Worm (Caenorhabditis elegans) whole organism, mixed stage, embryonic: ENCODE measurements around the gene C13C4.7.

Experiments used
- M03D4.4 ChIP-seq: sonication (generic microtip); optimal IDR thresholded peaks from 2 replicates; lab custom pipeline; 2017; ENCODE audit warnings: mild to moderate bottlenecking, missing genetic modification characterization, missing compliant biosample characterization
- bed-3 ChIP-seq: fragments of 200-800 bp; sonication (Bioruptor generic); optimal IDR thresholded peaks from 3 replicates; lab custom pipeline; 2018; ENCODE audit warnings: mild to moderate bottlenecking, missing genetic modification characterization, moderate library complexity, missing compliant biosample characterization
- blmp-1 ChIP-seq: fragments of 150-350 bp; optimal IDR thresholded peaks from 2 replicates; lab custom pipeline; 2014; ENCODE audit warnings: missing biosample characterization, missing genetic modification characterization
- ceh-39 ChIP-seq: fragments of 150-350 bp; optimal IDR thresholded peaks from 2 replicates; lab custom pipeline; 2014; ENCODE audit warnings: missing biosample characterization, missing genetic modification characterization
- ceh-43 ChIP-seq: fragments of 200-800 bp; sonication (Bioruptor generic); optimal IDR thresholded peaks from 2 replicates; lab custom pipeline; 2018; ENCODE audit warnings: mild to moderate bottlenecking, missing genetic modification characterization, moderate library complexity, missing compliant biosample characterization
- ceh-83 ChIP-seq: fragments of 200-800 bp; sonication (Bioruptor generic); optimal IDR thresholded peaks from 2 replicates; lab custom pipeline; 2018; ENCODE audit warnings: mild to moderate bottlenecking, missing genetic modification characterization, missing compliant biosample characterization
- cnd-1 ChIP-seq: fragments of 200-800 bp; sonication (Bioruptor generic); optimal IDR thresholded peaks from 2 replicates; lab custom pipeline; 2018; ENCODE audit warnings: mild to moderate bottlenecking, missing genetic modification characterization, missing compliant biosample characterization
- drap-1 ChIP-seq: fragments of 200-800 bp; sonication (Bioruptor generic); optimal IDR thresholded peaks from 3 replicates; lab custom pipeline; 2018; ENCODE audit warnings: mild to moderate bottlenecking, missing genetic modification characterization, missing compliant biosample characterization
- elt-3 ChIP-seq: fragments of 150-350 bp; optimal IDR thresholded peaks from 2 replicates; lab custom pipeline; 2014; ENCODE audit warnings: missing biosample characterization, missing genetic modification characterization
- flh-1 ChIP-seq: fragments of 200-800 bp; sonication (Bioruptor generic); optimal IDR thresholded peaks from 2 replicates; lab custom pipeline; 2018; ENCODE audit warnings: mild to moderate bottlenecking, missing genetic modification characterization, moderate library complexity, missing compliant biosample characterization
- ham-2 ChIP-seq: fragments of 200-800 bp; sonication (Bioruptor generic); optimal IDR thresholded peaks from 2 replicates; lab custom pipeline; 2018; ENCODE audit warnings: mild to moderate bottlenecking, missing genetic modification characterization, missing compliant biosample characterization
- lin-13 ChIP-seq: fragments of 150-350 bp; optimal IDR thresholded peaks from 2 replicates; lab custom pipeline; 2014; ENCODE audit warnings: missing biosample characterization, missing genetic modification characterization
- lin-32 ChIP-seq: fragments of 200-800 bp; sonication (Bioruptor generic); optimal IDR thresholded peaks from 2 replicates; lab custom pipeline; 2018; ENCODE audit warnings: mild to moderate bottlenecking, missing genetic modification characterization, missing compliant biosample characterization
- lsy-2 ChIP-seq: fragments of 150-350 bp; optimal IDR thresholded peaks from 2 replicates; lab custom pipeline; 2014; ENCODE audit warnings: missing biosample characterization, missing genetic modification characterization
- mab-5 ChIP-seq: fragments of 150-350 bp; optimal IDR thresholded peaks from 2 replicates; lab custom pipeline; 2014; ENCODE audit warnings: missing biosample characterization, missing genetic modification characterization
- mls-2 ChIP-seq: sonication (generic microtip); optimal IDR thresholded peaks from 2 replicates; lab custom pipeline; 2016; ENCODE audit warnings: mild to moderate bottlenecking, missing genetic modification characterization, moderate library complexity, missing compliant biosample characterization
- nhr-12 ChIP-seq: fragments of 150-350 bp; optimal IDR thresholded peaks from 2 replicates; lab custom pipeline; 2014; ENCODE audit warnings: missing biosample characterization, missing genetic modification characterization
- nhr-2 ChIP-seq: fragments of 150-350 bp; optimal IDR thresholded peaks from 2 replicates; lab custom pipeline; 2014; ENCODE audit warnings: missing biosample characterization, missing genetic modification characterization
- nhr-237 ChIP-seq: fragments of 150-350 bp; optimal IDR thresholded peaks from 2 replicates; lab custom pipeline; 2014; ENCODE audit warnings: missing biosample characterization, missing genetic modification characterization
- nhr-28 ChIP-seq: fragments of 150-350 bp; optimal IDR thresholded peaks from 2 replicates; lab custom pipeline; 2014; ENCODE audit warnings: missing biosample characterization, missing genetic modification characterization
- nhr-76 ChIP-seq: sonication (generic microtip); optimal IDR thresholded peaks from 2 replicates; lab custom pipeline; 2017; ENCODE audit warnings: missing biosample characterization, missing genetic modification characterization
- pha-4 ChIP-seq: fragments of 150-350 bp; optimal IDR thresholded peaks from 2 replicates; lab custom pipeline; 2018; ENCODE audit warnings: missing biosample characterization, missing genetic modification reagents, missing genetic modification characterization
- sem-2 ChIP-seq: fragments of 200-800 bp; sonication (Bioruptor generic); optimal IDR thresholded peaks from 2 replicates; lab custom pipeline; 2018; ENCODE audit warnings: mild to moderate bottlenecking, missing genetic modification characterization, missing compliant biosample characterization
- snpc-4 ChIP-seq: fragments of 150-350 bp; optimal IDR thresholded peaks from 2 replicates; lab custom pipeline; 2014; ENCODE audit warnings: missing biosample characterization, missing genetic modification characterization
- sptf-1 ChIP-seq: sonication (generic microtip); optimal IDR thresholded peaks from 2 replicates; lab custom pipeline; 2017; ENCODE audit warnings: mild to moderate bottlenecking, missing genetic modification characterization, moderate library complexity, missing compliant biosample characterization
- tbx-8 ChIP-seq: fragments of 200-800 bp; sonication (Bioruptor generic); optimal IDR thresholded peaks from 2 replicates; lab custom pipeline; 2018; ENCODE audit warnings: mild to moderate bottlenecking, missing genetic modification characterization, moderate library complexity, missing compliant biosample characterization
- unc-120 ChIP-seq: sonication (generic microtip); optimal IDR thresholded peaks from 2 replicates; lab custom pipeline; 2017; ENCODE audit warnings: missing genetic modification characterization, missing compliant biosample characterization; ENCODE audit not compliant: poor library complexity, severe bottlenecking
- unc-39 ChIP-seq: fragments of 150-350 bp; optimal IDR thresholded peaks from 2 replicates; lab custom pipeline; 2014; ENCODE audit warnings: missing biosample characterization, missing genetic modification characterization
- zip-8 ChIP-seq: fragments of 150-350 bp; optimal IDR thresholded peaks from 2 replicates; lab custom pipeline; 2014; ENCODE audit warnings: missing biosample characterization, missing genetic modification characterization
- ztf-11 ChIP-seq: fragments of 150-350 bp; optimal IDR thresholded peaks from 2 replicates; lab custom pipeline; 2014; ENCODE audit warnings: missing biosample characterization, missing genetic modification characterization

The C13C4.7 gene

DNA sequence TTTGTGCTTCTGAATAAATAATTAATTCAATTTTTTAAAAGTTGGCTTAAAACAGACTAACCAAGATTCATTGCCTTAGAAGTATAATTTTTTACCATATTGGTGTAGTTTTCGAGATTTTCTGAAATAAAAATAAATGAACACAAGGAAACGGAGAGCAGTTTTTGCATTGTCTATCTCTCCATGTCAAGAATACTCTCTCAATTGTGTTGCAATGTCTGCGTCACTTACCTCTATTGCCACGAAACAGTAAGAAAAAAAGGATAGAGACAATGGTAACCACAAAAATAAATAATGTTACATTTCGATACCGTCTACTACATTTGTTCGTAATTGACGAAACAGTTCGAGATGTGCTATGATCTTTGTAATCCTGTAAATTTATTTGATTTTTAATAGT is 37.3 kb downstream of the C13C4.7 start, which contains the start of gene R07B7.10:
Gene R07B7.10 (plus strand): TSS at position 285 of the 400 bp plus-strand sequence.
- TF ChIP-seq snpc-4 (tag; lab: Kevin White, UChicago) (no peak), ceh-43 (GFP tag; lab: Kevin White, UChicago) (no peak), unc-120 (tag; lab: Kevin White, UChicago) (no peak), sptf-1 (tag; lab: Kevin White, UChicago) (no peak), nhr-237 (tag; lab: Kevin White, UChicago) (no peak), ceh-39 (tag; lab: Kevin White, UChicago) (no peak), zip-8 (tag; lab: Kevin White, UChicago) (no peak), nhr-28 (tag; lab: Kevin White, UChicago) (no peak), ham-2 (no peak), nhr-12 (tag; lab: Kevin White, UChicago) (no peak), flh-1 (GFP tag; lab: Kevin White, UChicago) (no peak), nhr-2 (tag; lab: Kevin White, UChicago) (no peak), tbx-8 (GFP tag; lab: Kevin White, UChicago) (no peak), ztf-11 (no peak), elt-3 (tag; lab: Kevin White, UChicago) (no peak), blmp-1 (tag; lab: Kevin White, UChicago) (no peak), M03D4.4 (tag; lab: Kevin White, UChicago) (no peak), cnd-1 (tag; lab: Kevin White, UChicago) (no peak), bed-3 (GFP tag; lab: Kevin White, UChicago) (no peak), ceh-83 (GFP tag; lab: Kevin White, UChicago) (no peak)

DNA sequence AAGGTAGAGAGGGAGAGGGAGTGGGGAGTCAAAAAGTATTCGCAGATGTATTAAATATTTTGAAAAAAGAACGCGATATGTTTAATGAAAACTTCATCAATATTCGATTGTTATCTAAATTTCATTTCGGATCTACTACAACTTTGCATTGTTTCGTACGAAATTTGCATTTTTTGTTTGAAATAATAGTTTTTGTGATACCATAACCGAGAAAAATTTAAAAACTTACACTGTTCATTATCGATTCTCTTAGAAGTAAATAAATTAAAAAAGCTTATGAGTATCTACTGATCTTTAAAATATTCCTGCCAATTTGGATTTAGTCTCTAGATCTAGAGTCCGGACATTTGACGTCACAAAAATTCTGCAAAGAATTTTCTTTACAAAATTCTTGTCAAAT is 40.0 kb downstream of the C13C4.7 start, which contains the start of gene R07B7.9:
Gene R07B7.9 (minus strand): TSS at position 101 of the 400 bp plus-strand sequence.
- TF ChIP-seq lin-13 (tag; lab: Kevin White, UChicago) (no peak), unc-39 (tag; lab: Kevin White, UChicago) (no peak), cnd-1 (tag; lab: Kevin White, UChicago) (no peak), nhr-28 (tag; lab: Kevin White, UChicago) (no peak), nhr-12 (tag; lab: Kevin White, UChicago) (no peak), pha-4 (tag; lab: Kevin White, UChicago) (no peak), mls-2 (tag; lab: Kevin White, UChicago) (no peak), tbx-8 (GFP tag; lab: Kevin White, UChicago) (no peak)
- TF ChIP-seq, all 35 proteins: peak for 0

DNA sequence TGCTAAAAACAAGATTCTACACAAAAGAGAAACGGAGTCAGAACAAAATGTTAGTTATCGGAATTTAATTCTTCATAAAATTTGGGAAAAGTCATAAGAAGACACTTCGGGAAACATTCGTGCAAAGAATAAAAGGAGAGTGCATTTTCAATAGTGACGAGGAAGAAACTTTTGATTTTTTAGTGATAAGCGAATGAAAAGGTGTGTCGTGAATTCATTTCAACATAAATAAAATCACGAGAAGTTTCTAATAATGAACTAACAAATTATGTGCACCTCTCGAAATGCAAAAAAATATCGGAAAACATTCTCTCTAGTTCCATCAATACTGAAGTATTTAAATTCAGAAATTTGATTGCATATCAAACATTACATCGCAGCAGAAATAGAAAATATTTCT is 44.3 kb downstream of the C13C4.7 start:
- TF ChIP-seq lsy-2, result no peak
- no peak for TF ChIP-seq nhr-76 (tag; lab: Kevin White, UChicago)
- TF ChIP-seq lin-13 (tag; lab: Kevin White, UChicago), result no peak
- TF ChIP-seq snpc-4 (tag; lab: Kevin White, UChicago), result no peak
- no peak for TF ChIP-seq drap-1
- TF ChIP-seq tbx-8 (GFP tag; lab: Kevin White, UChicago), result no peak
- no peak for TF ChIP-seq ceh-83 (GFP tag; lab: Kevin White, UChicago)
- TF ChIP-seq nhr-237 (tag; lab: Kevin White, UChicago), result no peak
- TF ChIP-seq flh-1 (GFP tag; lab: Kevin White, UChicago), result no peak
- no peak for TF ChIP-seq lin-32 (GFP tag; lab: Kevin White, UChicago)
- TF ChIP-seq mab-5 (tag; lab: Kevin White, UChicago), result no peak
- no peak for TF ChIP-seq nhr-12 (tag; lab: Kevin White, UChicago)
- no peak for TF ChIP-seq sem-2 (GFP tag; lab: Kevin White, UChicago)
- no peak for TF ChIP-seq ceh-43 (GFP tag; lab: Kevin White, UChicago)
- TF ChIP-seq, all 35 proteins: peak for 0

DNA sequence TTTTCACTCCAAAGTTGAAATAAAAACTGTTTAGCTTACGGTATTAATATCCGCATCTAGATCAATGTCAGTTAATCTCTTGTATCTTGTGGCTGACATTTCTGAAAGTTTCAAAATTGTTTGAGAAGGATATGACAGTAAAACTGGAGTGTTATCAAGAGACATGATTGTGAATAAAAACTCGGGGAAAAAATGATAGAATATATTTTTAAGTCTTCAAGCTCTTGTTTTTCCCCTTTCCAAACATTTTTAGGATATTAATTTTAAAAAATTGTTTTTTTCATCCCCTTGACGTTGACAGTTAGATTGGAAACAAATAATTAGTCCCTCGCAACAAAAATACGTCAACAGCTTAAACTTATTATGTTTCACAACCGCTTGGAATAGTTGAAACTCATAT is 45.4 kb downstream of the C13C4.7 start, which contains the start of gene R07B7.6:
Gene R07B7.6 (minus strand): TSS at position 101 of the 400 bp plus-strand sequence.
- TF ChIP-seq sptf-1 (tag; lab: Kevin White, UChicago), result no peak
- TF ChIP-seq lin-13 (tag; lab: Kevin White, UChicago), result no peak
- no peak for TF ChIP-seq unc-120 (tag; lab: Kevin White, UChicago)
- TF ChIP-seq unc-39 (tag; lab: Kevin White, UChicago), result no peak
- no peak for TF ChIP-seq ham-2
- TF ChIP-seq elt-3 (tag; lab: Kevin White, UChicago), result no peak
- TF ChIP-seq nhr-28 (tag; lab: Kevin White, UChicago), result no peak
- TF ChIP-seq ceh-43 (GFP tag; lab: Kevin White, UChicago), result no peak
- no peak for TF ChIP-seq mls-2 (tag; lab: Kevin White, UChicago)

ce11 chrV:12071483-12071882 is 48.8 kb downstream of the C13C4.7 start:
- no peak for TF ChIP-seq ztf-11
- no peak for TF ChIP-seq sptf-1 (tag; lab: Kevin White, UChicago)
- TF ChIP-seq, all 35 proteins: peak for 0
